Worm (Caenorhabditis elegans) whole organism, L4 larva: ENCODE measurements around the gene smg-9.

ENCODE experiments used
- D1046.2 ChIP-seq: fragments of 200-800 bp; sonication (Bioruptor generic); IDR thresholded peaks from 2 replicates; pipeline ENCODE4 v1.3.6; 2022; ENCODE audit warnings: missing genetic modification characterization, missing compliant biosample characterization
- F37D6.2 ChIP-seq: sonication (generic microtip); optimal IDR thresholded peaks from 2 replicates; lab custom pipeline; 2016; ENCODE audit warnings: mild to moderate bottlenecking, missing genetic modification characterization, missing compliant biosample characterization
- R02D3.7 ChIP-seq: fragments of 150-350 bp; sonication (generic microtip); optimal IDR thresholded peaks from 3 replicates; lab custom pipeline; 2014; ENCODE audit warnings: missing biosample characterization, missing genetic modification characterization
- Y48G9A.11 ChIP-seq: fragments of 200-800 bp; sonication (Bioruptor generic); IDR thresholded peaks from 2 replicates; pipeline ENCODE4 v1.3.6; 2022; ENCODE audit warnings: missing genetic modification reagents, missing genetic modification characterization, missing compliant biosample characterization
- Y75B8A.6 ChIP-seq: fragments of 200-800 bp; sonication (Bioruptor generic); IDR thresholded peaks from 2 replicates; pipeline ENCODE4 v1.3.6; 2022; ENCODE audit warnings: missing genetic modification reagents, missing genetic modification characterization, missing compliant biosample characterization
- aha-1 ChIP-seq: fragments of 150-350 bp; peaks from one replicate; lab custom pipeline; 2014; ENCODE audit warnings: missing biosample characterization, missing genetic modification characterization
- ceh-32 ChIP-seq: sonication (generic microtip); optimal IDR thresholded peaks from 2 replicates; lab custom pipeline; 2016; ENCODE audit warnings: mild to moderate bottlenecking, missing genetic modification characterization, missing compliant biosample characterization; ENCODE audit not compliant: poor library complexity
- ceh-62 ChIP-seq: sonication (generic microtip); optimal IDR thresholded peaks from 2 replicates; lab custom pipeline; 2017; ENCODE audit warnings: missing biosample characterization, missing genetic modification characterization
- cey-2 ChIP-seq: sonication (generic microtip); optimal IDR thresholded peaks from 3 replicates; lab custom pipeline; 2017; ENCODE audit warnings: missing genetic modification characterization, mild to moderate bottlenecking, missing compliant biosample characterization, antibody characterized with exemption, borderline replicate concordance; ENCODE audit not compliant: insufficient read depth
- dmd-6 ChIP-seq: fragments of 200-800 bp; sonication (Bioruptor generic); IDR thresholded peaks from 2 replicates; pipeline ENCODE4 v1.3.6; 2022; ENCODE audit warnings: missing genetic modification reagents, missing genetic modification characterization, missing compliant biosample characterization
- dmd-9 ChIP-seq: fragments of 200-800 bp; sonication (Bioruptor generic); IDR thresholded peaks from 2 replicates; pipeline ENCODE4 v1.3.6; 2022; ENCODE audit warnings: missing genetic modification reagents, missing genetic modification characterization, missing compliant biosample characterization
- egl-43 ChIP-seq: fragments of 200-800 bp; sonication (Bioruptor generic); IDR thresholded peaks from 2 replicates; pipeline ENCODE4 v1.3.6; 2022; ENCODE audit warnings: missing genetic modification reagents, missing genetic modification characterization, missing compliant biosample characterization
- fos-1 ChIP-seq: fragments of 150-350 bp; optimal IDR thresholded peaks from 2 replicates; lab custom pipeline; 2014; ENCODE audit warnings: missing biosample characterization, missing genetic modification characterization
- gei-8 ChIP-seq: fragments of 200-800 bp; sonication (Bioruptor generic); optimal IDR thresholded peaks from 2 replicates; lab custom pipeline; 2018; ENCODE audit warnings: mild to moderate bottlenecking, missing genetic modification characterization, missing compliant biosample characterization
- hif-1 ChIP-seq, 2 experiments: sonication (generic microtip); optimal IDR thresholded peaks; 2 replicates each; lab custom pipeline; 2016 to 2017; ENCODE audit warnings: missing compliant biosample characterization in 2 of 2, missing genetic modification characterization in 2 of 2, missing genetic modification reagents in 2 of 2, missing genotype in 2 of 2, mild to moderate bottlenecking in 1 of 2
- hlh-11 ChIP-seq: fragments of 200-800 bp; sonication (Bioruptor generic); optimal IDR thresholded peaks from 2 replicates; lab custom pipeline; 2018; ENCODE audit warnings: mild to moderate bottlenecking, missing genetic modification characterization, missing compliant biosample characterization
- hmg-1.1 ChIP-seq: fragments of 200-800 bp; sonication (Bioruptor generic); IDR thresholded peaks from 2 replicates; pipeline ENCODE4 v1.3.6; 2022; ENCODE audit warnings: missing genetic modification reagents, missing genetic modification characterization, missing compliant biosample characterization
- jun-1 ChIP-seq: fragments of 150-350 bp; optimal IDR thresholded peaks from 2 replicates; lab custom pipeline; 2014; ENCODE audit warnings: missing biosample characterization, missing genetic modification reagents, missing genetic modification characterization
- lin-13 ChIP-seq: fragments of 150-350 bp; optimal IDR thresholded peaks from 2 replicates; lab custom pipeline; 2014; ENCODE audit warnings: missing biosample characterization, missing genetic modification reagents, missing genetic modification characterization
- lsy-2 ChIP-seq, 2 experiments: fragments of 150-350 bp in 1 of 2; sonication (generic microtip) in 1 of 2; optimal IDR thresholded peaks; 2 replicates each; lab custom pipeline; 2014 to 2017; ENCODE audit warnings: missing biosample characterization in 2 of 2, missing genetic modification characterization in 2 of 2
- madf-9 ChIP-seq: fragments of 200-800 bp; sonication (Bioruptor generic); conservative IDR thresholded peaks from 2 replicates; pipeline ENCODE4 v1.3.6; 2022; ENCODE audit warnings: missing genetic modification reagents, missing genetic modification characterization, missing compliant biosample characterization
- mdt-29 ChIP-seq: fragments of 200-800 bp; sonication (Bioruptor generic); IDR thresholded peaks from 2 replicates; pipeline ENCODE4 v1.3.6; 2022; ENCODE audit warnings: missing genetic modification reagents, missing genetic modification characterization, missing compliant biosample characterization
- nhr-102 ChIP-seq: sonication (generic microtip); optimal IDR thresholded peaks from 2 replicates; lab custom pipeline; 2016; ENCODE audit warnings: mild to moderate bottlenecking, missing genetic modification characterization, moderate library complexity, missing compliant biosample characterization
- nhr-25 ChIP-seq: sonication (generic microtip); optimal IDR thresholded peaks from 2 replicates; lab custom pipeline; 2017; ENCODE audit warnings: missing genetic modification characterization, mild to moderate bottlenecking, missing compliant biosample characterization, antibody characterized with exemption, moderate library complexity, borderline replicate concordance; ENCODE audit not compliant: insufficient read depth
- nhr-28 ChIP-seq: fragments of 150-350 bp; optimal IDR thresholded peaks from 2 replicates; lab custom pipeline; 2014; ENCODE audit warnings: missing biosample characterization, missing genetic modification characterization
- nhr-77 ChIP-seq: fragments of 150-350 bp; optimal IDR thresholded peaks from 2 replicates; lab custom pipeline; 2014; ENCODE audit warnings: missing biosample characterization, missing genetic modification characterization
- rbr-2 ChIP-seq: sonication (generic microtip); optimal IDR thresholded peaks from 2 replicates; lab custom pipeline; 2016; ENCODE audit warnings: missing genotype, missing genetic modification characterization, missing compliant biosample characterization
- saeg-2 ChIP-seq: fragments of 200-800 bp; sonication (Bioruptor generic); IDR thresholded peaks from 2 replicates; pipeline ENCODE4 v1.3.6; 2022; ENCODE audit warnings: missing genetic modification reagents, missing genetic modification characterization, missing compliant biosample characterization
- sdz-12 ChIP-seq: fragments of 200-800 bp; sonication (Bioruptor generic); optimal IDR thresholded peaks from 2 replicates; lab custom pipeline; 2018; ENCODE audit warnings: mild to moderate bottlenecking, missing genetic modification characterization, missing compliant biosample characterization
- set-16 ChIP-seq: fragments of 200-800 bp; sonication (Bioruptor generic); IDR thresholded peaks from 2 replicates; pipeline ENCODE4 v1.3.6; 2022; ENCODE audit warnings: missing genetic modification reagents, missing genetic modification characterization, missing compliant biosample characterization
- skn-1 ChIP-seq: fragments of 150-350 bp; optimal IDR thresholded peaks from 2 replicates; lab custom pipeline; 2014; ENCODE audit warnings: missing biosample characterization, missing genetic modification characterization
- snpc-1.2 ChIP-seq: fragments of 200-800 bp; sonication (Bioruptor generic); IDR thresholded peaks from 2 replicates; pipeline ENCODE4 v1.3.6; 2022; ENCODE audit warnings: missing genetic modification reagents, missing genetic modification characterization, missing compliant biosample characterization
- snpc-4 ChIP-seq: fragments of 150-350 bp; optimal IDR thresholded peaks from 2 replicates; lab custom pipeline; 2014; ENCODE audit warnings: missing biosample characterization, missing genetic modification characterization
- spr-1 ChIP-seq: sonication (generic microtip); optimal IDR thresholded peaks from 2 replicates; lab custom pipeline; 2016; ENCODE audit warnings: mild to moderate bottlenecking, missing genetic modification characterization, missing compliant biosample characterization
- unc-130 ChIP-seq: sonication (generic microtip); optimal IDR thresholded peaks from 2 replicates; lab custom pipeline; 2016; ENCODE audit warnings: missing genetic modification reagents, missing genetic modification characterization, missing compliant biosample characterization
- unc-62 ChIP-seq, 3 experiments: fragments of 150-350 bp in 1 of 3; sonication (generic microtip); optimal IDR thresholded peaks in 2 of 3; peaks in 1 of 3; 1 replicate in 1 of 3; 2 replicates in 2 of 3; lab custom pipeline; 2014 to 2017; ENCODE audit warnings: missing biosample characterization in 3 of 3, missing genetic modification characterization in 3 of 3, missing genetic modification reagents in 3 of 3, missing genotype in 1 of 3
- vab-7 ChIP-seq: fragments of 200-800 bp; sonication (Bioruptor generic); IDR thresholded peaks from 2 replicates; pipeline ENCODE4 v1.3.6; 2022; ENCODE audit warnings: missing genetic modification reagents, missing genetic modification characterization, missing compliant biosample characterization
- zag-1 ChIP-seq: fragments of 150-350 bp; optimal IDR thresholded peaks from 2 replicates; lab custom pipeline; 2014; ENCODE audit warnings: missing biosample characterization, missing genetic modification characterization
- zip-2 ChIP-seq: fragments of 150-350 bp; optimal IDR thresholded peaks from 2 replicates; lab custom pipeline; 2014; ENCODE audit warnings: missing biosample characterization, missing genetic modification characterization

Gene smg-9

DNA sequence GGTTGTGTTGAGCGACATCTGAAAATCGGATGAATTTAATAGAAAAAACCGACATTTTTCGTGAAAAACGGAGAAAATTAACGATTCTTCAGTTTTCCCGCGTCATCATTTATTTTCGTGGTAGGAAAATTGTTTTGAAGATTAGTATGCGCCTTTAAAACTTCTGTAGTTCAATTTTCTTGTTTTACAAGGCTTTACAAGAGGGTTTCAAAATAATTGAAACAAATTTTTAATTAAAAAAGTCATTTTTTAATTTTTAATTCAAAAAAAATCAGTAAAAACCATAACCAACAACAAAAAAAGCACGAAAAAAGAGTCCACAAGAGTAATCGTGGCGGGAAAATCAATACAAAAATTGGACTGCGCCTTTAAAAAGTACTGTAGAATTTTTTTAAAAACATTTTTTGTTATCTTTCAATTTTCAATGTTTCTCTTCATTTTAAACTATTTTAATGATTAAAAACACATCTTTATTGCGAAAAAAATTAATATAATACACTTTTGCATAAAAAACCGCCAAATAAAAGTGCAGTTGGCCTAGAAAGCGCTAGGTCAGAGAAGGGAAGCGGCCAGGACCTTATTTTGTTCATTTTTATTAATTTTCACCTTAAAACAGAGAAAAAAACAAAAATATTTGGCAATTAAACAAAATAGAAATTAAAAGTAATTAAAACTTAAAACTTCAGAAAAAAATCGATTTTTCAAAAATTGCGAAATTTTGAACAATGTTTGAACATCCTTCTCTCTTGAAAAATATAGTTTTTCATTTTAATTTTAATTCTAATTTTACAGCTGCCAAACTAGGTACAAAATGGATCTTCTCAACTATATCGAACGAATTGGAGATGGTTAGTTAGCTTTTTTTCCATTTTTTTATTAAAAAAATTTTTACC is 1.5 kb upstream of the smg-9 start, which contains the start of the genes tac-1 and Y54E2A.4 (continued):
- TF ChIP-seq saeg-2 (GFP tag; lab: Robert Waterston, UW), result no peak
- no peak for TF ChIP-seq unc-130 (GFP tag; lab: Kevin White, UChicago)
- no peak for TF ChIP-seq rbr-2 (tag; lab: Kevin White, UChicago)
- TF ChIP-seq aha-1 (tag; lab: Kevin White, UChicago), result no peak
- TF ChIP-seq lin-13, result no peak
- no peak for TF ChIP-seq zag-1 (tag; lab: Kevin White, UChicago)
- TF ChIP-seq hlh-11 (tag; lab: Kevin White, UChicago), result no peak
- TF ChIP-seq lsy-2 (tag; optimal IDR thresholded peaks at IDR 0.05; lab: Kevin White, UChicago), result peak in 1 of 2 experiments; percentile 28
- no peak for TF ChIP-seq vab-7 (GFP tag; lab: Robert Waterston, UW)
- no peak for TF ChIP-seq nhr-25 (tag; lab: Kevin White, UChicago)
- TF ChIP-seq R02D3.7 (tag; lab: Kevin White, UChicago), result no peak
- no peak for TF ChIP-seq Y48G9A.11 (GFP tag; lab: Robert Waterston, UW)
- no peak for TF ChIP-seq Y75B8A.6
- TF ChIP-seq mdt-29, result no peak
- TF ChIP-seq D1046.2 (GFP tag; lab: Robert Waterston, UW), result no peak
- TF ChIP-seq zip-2 (tag; lab: Kevin White, UChicago), result peak; percentile 82

DNA sequence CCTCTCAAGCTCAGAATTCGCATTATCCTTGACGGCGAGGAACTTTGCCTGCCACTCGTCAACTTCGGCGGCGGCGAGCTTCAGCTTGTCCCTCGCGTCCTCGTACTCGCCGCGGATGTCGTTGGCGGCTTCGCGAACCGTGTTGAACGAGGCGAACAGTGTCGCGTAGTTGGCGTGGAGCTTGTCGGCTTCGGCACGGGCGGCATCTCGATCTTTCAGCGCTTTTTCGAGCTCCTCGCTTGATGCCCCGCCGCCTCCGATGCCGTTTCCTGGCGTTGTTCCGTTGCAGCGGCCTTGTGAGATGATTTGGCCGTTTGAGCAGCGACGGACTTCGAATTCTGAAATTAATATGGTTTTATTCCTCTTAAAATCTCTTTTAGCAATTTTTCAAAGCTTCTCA is 597 bp upstream of the smg-9 start:
- TF ChIP-seq set-16, result peak; percentile 90
- TF ChIP-seq saeg-2 (GFP tag; lab: Robert Waterston, UW), result no peak
- TF ChIP-seq, all 104 proteins: peak for 1

DNA sequence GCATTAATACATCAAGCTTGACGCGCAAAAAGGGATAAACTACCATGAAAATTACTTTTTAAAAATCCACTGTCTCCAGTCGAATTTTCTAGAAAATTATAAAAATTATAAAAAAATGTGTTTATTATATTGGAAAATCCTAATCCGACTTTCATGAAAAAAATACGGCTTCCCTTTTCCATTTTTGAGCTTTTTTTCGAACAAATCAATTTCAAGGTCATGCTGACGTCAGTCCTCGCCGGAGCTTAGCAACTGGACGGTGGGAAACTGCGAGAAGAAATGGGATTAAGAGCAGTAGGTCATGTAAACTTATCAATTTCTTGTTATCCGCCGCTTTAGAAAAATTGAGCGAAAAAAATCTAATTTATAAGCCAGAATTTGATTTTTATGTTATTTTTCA is 7.5 kb downstream of the smg-9 start:
- TF ChIP-seq snpc-4 (no peak), ceh-62 (tag; lab: Kevin White, UChicago) (no peak), nhr-77 (no peak), spr-1 (tag; lab: Kevin White, UChicago) (no peak), dmd-6 (GFP tag; lab: Robert Waterston, UW) (no peak), madf-9 (GFP tag; lab: Robert Waterston, UW) (no peak), F37D6.2 (tag; lab: Kevin White, UChicago) (no peak), egl-43 (GFP tag; lab: Robert Waterston, UW) (no peak), dmd-9 (no peak), sdz-12 (GFP tag; lab: Kevin White, UChicago) (no peak), unc-62 (GFP tag; optimal IDR thresholded peaks at IDR 0.05 in 1 of 2; lab: Kevin White, UChicago) (no peak), unc-62 (tag; optimal IDR thresholded peaks at IDR 0.05; lab: Kevin White, UChicago) (no peak), hif-1 (tag; optimal IDR thresholded peaks at IDR 0.05; lab: Kevin White, UChicago) (no peak), jun-1 (tag; lab: Kevin White, UChicago) (no peak), ceh-32 (no peak)

ce11 chrII:14739143-14739542 is 13.5 kb downstream of the smg-9 start, which contains the start of gene npr-34:
Gene npr-34, minus strand, starts transcription at chrII:14739243.
- TF ChIP-seq rbr-2 (tag; lab: Kevin White, UChicago), result no peak
- no peak for TF ChIP-seq hif-1 (tag; optimal IDR thresholded peaks at IDR 0.05; lab: Kevin White, UChicago)
- TF ChIP-seq hmg-1.1 (GFP tag; lab: Robert Waterston, UW), result no peak
- TF ChIP-seq snpc-1.2 (GFP tag; lab: Robert Waterston, UW), result no peak
- no peak for TF ChIP-seq nhr-102
- no peak for TF ChIP-seq sdz-12 (GFP tag; lab: Kevin White, UChicago)
- no peak for TF ChIP-seq nhr-28 (tag; lab: Kevin White, UChicago)
- no peak for TF ChIP-seq unc-62 (GFP tag; optimal IDR thresholded peaks at IDR 0.05 in 1 of 2; lab: Kevin White, UChicago)
- TF ChIP-seq unc-62 (tag; optimal IDR thresholded peaks at IDR 0.05; lab: Kevin White, UChicago), result no peak
- no peak for TF ChIP-seq madf-9 (GFP tag; lab: Robert Waterston, UW)
- no peak for TF ChIP-seq gei-8 (GFP tag; lab: Kevin White, UChicago)
- TF ChIP-seq fos-1 (tag; lab: Kevin White, UChicago), result no peak
- no peak for TF ChIP-seq skn-1 (tag; lab: Kevin White, UChicago)
- no peak for TF ChIP-seq cey-2 (tag; lab: Kevin White, UChicago)
- TF ChIP-seq lin-13, result no peak
- no peak for TF ChIP-seq unc-130 (GFP tag; lab: Kevin White, UChicago)
